Fruit fly (Drosophila melanogaster): ENCODE measurements around the gene CG18731.

CG18731 gene

DNA sequence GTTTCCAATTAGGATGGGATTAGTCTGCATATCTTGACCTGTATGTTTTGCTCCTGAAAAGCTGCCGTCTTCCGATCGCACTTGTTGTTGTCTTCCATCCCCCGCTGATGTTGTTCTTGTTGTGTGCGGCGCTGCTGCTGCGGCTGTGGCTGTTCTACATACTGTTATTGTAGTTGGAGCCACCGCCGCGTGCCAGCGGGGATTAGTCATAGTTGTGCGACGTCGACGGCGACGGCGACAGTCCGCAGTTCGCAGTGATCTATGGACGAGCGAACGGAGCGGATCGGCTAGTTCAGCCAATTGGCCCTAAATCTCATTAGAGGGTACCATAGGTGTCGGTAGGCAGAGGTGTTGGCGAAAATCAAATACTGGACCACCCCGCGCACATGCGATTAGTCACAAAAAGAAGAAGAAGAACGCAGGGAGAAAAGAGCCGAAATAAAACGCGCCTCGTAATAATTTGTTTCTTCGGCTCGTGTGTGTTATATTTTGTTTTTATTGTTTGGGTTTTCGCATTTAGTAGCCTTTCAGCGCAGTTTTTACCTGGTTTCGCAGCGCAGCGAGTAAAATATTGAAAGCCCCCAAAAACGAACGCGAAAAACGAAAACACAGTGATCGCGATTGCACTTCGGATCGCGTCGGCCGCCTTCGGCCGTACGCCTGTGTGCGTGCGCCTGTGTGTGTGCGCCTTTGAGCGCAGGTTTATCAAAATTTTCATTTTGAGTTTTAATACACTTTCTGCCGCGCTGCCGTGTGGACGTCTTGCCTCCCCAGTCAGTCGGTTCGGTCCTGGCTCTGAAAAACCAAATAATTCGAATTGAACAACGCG is 40.7 kb downstream of the CG18731 start, which contains the start of gene kay (continued):
- peak; percentile 72 for TF ChIP-seq sd (tag; optimal IDR thresholded peaks at IDR 0.05)
- TF ChIP-seq CG12236 (GFP tag; optimal IDR thresholded peaks at IDR 0.05): no peak
- TF ChIP-seq sens (GFP tag): peak; percentile 29
- peak; percentile 57 for TF ChIP-seq CG15479 (GFP tag; optimal IDR thresholded peaks at IDR 0.05)
- peak; percentile 71 for TF ChIP-seq D19B (GFP tag; optimal IDR thresholded peaks at IDR 0.05)
- no peak for TF ChIP-seq run (tag; optimal IDR thresholded peaks at IDR 0.05)
- TF ChIP-seq Bgb (GFP tag; IDR thresholded peaks at IDR 0.05; ENCODE audit: partially characterized antibody): peak; percentile 33; the same call in 1 of the 2 replicates
- TF ChIP-seq CG9609 (GFP tag; optimal IDR thresholded peaks at IDR 0.05): no peak
- no peak for TF ChIP-seq gsb-n (tag; optimal IDR thresholded peaks at IDR 0.05)
- no peak for TF ChIP-seq knrl (GFP tag; IDR thresholded peaks at IDR 0.05; ENCODE audit: partially characterized antibody)
- TF ChIP-seq D19A (tag; optimal IDR thresholded peaks at IDR 0.05): peak; percentile 29
- 0 out of 3 replicates have a peak, but pooled peaks have one; percentile 6 for TF ChIP-seq vnd (GFP tag; IDR thresholded peaks at IDR 0.05; ENCODE audit: partially characterized antibody)
- no peak for TF ChIP-seq CG10654 (GFP tag; optimal IDR thresholded peaks at IDR 0.05)
- TF ChIP-seq CG12391 (tag; optimal IDR thresholded peaks at IDR 0.05): no peak
- peak; percentile 49 for TF ChIP-seq cg (GFP tag; optimal IDR thresholded peaks at IDR 0.05)
- peak; percentile 56; the same call in 1 of the 3 replicates for TF ChIP-seq z (GFP tag; IDR thresholded peaks at IDR 0.05)
- TF ChIP-seq CG34224 (GFP tag; IDR thresholded peaks at IDR 0.05; ENCODE audit: partially characterized antibody): 0 out of 3 replicates have a peak, but pooled peaks have one; percentile 25
- no peak for TF ChIP-seq cwo (GFP tag; optimal IDR thresholded peaks at IDR 0.05)
- TF ChIP-seq Hr39 (optimal IDR thresholded peaks at IDR 0.05): peak; percentile 97
- TF ChIP-seq CG2199 (GFP tag; IDR thresholded peaks at IDR 0.05): peak; percentile 39; the same call in 1 of the 3 replicates
- peak; percentile 69 for TF ChIP-seq kay (GFP tag; optimal IDR thresholded peaks at IDR 0.05)
- 0 out of 4 replicates have a peak, but pooled peaks have one; percentile 47 for TF ChIP-seq chinmo (GFP tag; IDR thresholded peaks at IDR 0.05; ENCODE audit: partially characterized antibody)
- peak; percentile 96 for TF ChIP-seq Deaf1 (tag; optimal IDR thresholded peaks at IDR 0.05)
- peak; percentile 13 for TF ChIP-seq nom (GFP tag; optimal IDR thresholded peaks at IDR 0.05)
- TF ChIP-seq Med (GFP tag): peak; percentile 38
- peak; percentile 13 for TF ChIP-seq Ets65A (GFP tag)
- TF ChIP-seq slbo (GFP tag; IDR thresholded peaks at IDR 0.05): peak; percentile 25; the same call in 1 of the 2 replicates

DNA sequence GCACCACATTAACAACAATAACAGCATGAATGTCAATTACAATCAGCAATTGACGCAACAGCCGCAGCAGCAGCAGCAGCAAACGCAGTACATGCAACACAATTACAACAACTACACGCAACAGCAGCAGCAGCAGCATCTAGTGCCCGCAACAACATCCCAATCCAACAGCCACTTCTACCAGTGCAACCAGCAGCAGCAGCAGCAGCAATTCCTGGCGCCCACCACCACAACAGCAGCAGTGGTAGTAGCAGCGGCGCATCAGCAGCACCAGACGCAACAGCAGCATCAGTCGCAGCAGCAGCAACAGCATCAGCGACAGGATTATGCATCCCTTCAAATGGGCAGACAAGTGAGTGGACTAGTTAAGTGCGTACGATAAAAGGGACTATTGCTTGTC is 42.4 kb downstream of the CG18731 start:
- TF ChIP-seq peb (GFP tag; IDR thresholded peaks at IDR 0.05) (no peak), CG3726 (GFP tag; IDR thresholded peaks at IDR 0.05) (no peak), Dfd (GFP tag; optimal IDR thresholded peaks at IDR 0.05) (peak in 1 of 2 experiments; percentile 77), HLH4C (GFP tag; IDR thresholded peaks at IDR 0.05; ENCODE audit: partially characterized antibody) (0 out of 3 replicates have a peak, but pooled peaks have one; percentile 7), CG12391 (tag; optimal IDR thresholded peaks at IDR 0.05) (no peak), klu (GFP tag; IDR thresholded peaks at IDR 0.05) (no peak), MBD-R2 (GFP tag; IDR thresholded peaks at IDR 0.05) (no peak), gsb-n (tag; optimal IDR thresholded peaks at IDR 0.05) (no peak), CG10321 (GFP tag; IDR thresholded peaks at IDR 0.05) (no peak), CG17612 (GFP tag; IDR thresholded peaks at IDR 0.05) (no peak), Nf-YB (GFP tag; optimal IDR thresholded peaks at IDR 0.05) (no peak), CG8478 (optimal IDR thresholded peaks at IDR 0.05) (peak; percentile 73), twi (tag; optimal IDR thresholded peaks at IDR 0.05) (no peak), croc (GFP tag; conservative IDR thresholded peaks at IDR 0.05) (no peak)

All from whole organism, embryonic.